Fruit fly (Drosophila melanogaster) whole organism, prepupa: ENCODE data around the gene Rb97D.

ENCODE experiments used
- CG11902 ChIP-seq: fragments of 200-800 bp; sonication (Bioruptor generic); optimal IDR thresholded peaks from 3 replicates; lab custom pipeline; 2016; ENCODE audit warnings: missing biosample characterization, missing genetic modification characterization
- CG7368 ChIP-seq: fragments of 200-800 bp; sonication (Bioruptor generic); optimal IDR thresholded peaks from 3 replicates; lab custom pipeline; 2016; ENCODE audit warnings: missing biosample characterization, missing genetic modification characterization
- Eip75B ChIP-seq: fragments of 200-800 bp; sonication (Bioruptor generic); optimal IDR thresholded peaks from 3 replicates; lab custom pipeline; 2016; ENCODE audit warnings: missing biosample characterization, missing genetic modification characterization
- Gug ChIP-seq: fragments of 200-800 bp; sonication (Bioruptor generic); IDR thresholded peaks from 2 replicates; pipeline ENCODE4 v1.3.6; 2022; ENCODE audit warnings: missing biosample characterization, missing genetic modification characterization
- OdsH ChIP-seq: fragments of 200-800 bp; sonication (Bioruptor generic); optimal IDR thresholded peaks from 3 replicates; lab custom pipeline; 2016; ENCODE audit warnings: missing biosample characterization, missing genetic modification characterization
- Sox14 ChIP-seq: fragments of 200-800 bp; sonication (Bioruptor generic); optimal IDR thresholded peaks from 3 replicates; lab custom pipeline; 2016; ENCODE audit warnings: missing biosample characterization, missing genetic modification characterization
- acj6 ChIP-seq: fragments of 200-800 bp; sonication (Bioruptor generic); optimal IDR thresholded peaks from 3 replicates; lab custom pipeline; 2016; ENCODE audit warnings: missing biosample characterization, missing genetic modification characterization
- lz ChIP-seq: fragments of 200-800 bp; sonication (Bioruptor generic); optimal IDR thresholded peaks from 3 replicates; lab custom pipeline; 2016; ENCODE audit warnings: missing biosample characterization, missing genetic modification characterization

dm6 chr3R:26883015-26883292 lies 7.4 kb upstream of the Rb97D start:
- no peak for TF ChIP-seq CG7368
- TF ChIP-seq acj6 (GFP tag; lab: Kevin White, UChicago) = no peak
- no peak for TF ChIP-seq Eip75B (GFP tag; lab: Kevin White, UChicago)
- TF ChIP-seq Sox14 = no peak
- no peak for TF ChIP-seq Gug (GFP tag; lab: Robert Waterston, UW)
- TF ChIP-seq CG11902 (GFP tag; lab: Kevin White, UChicago) = no peak
- no peak for TF ChIP-seq lz
- no peak for TF ChIP-seq OdsH
